Fruit fly (Drosophila melanogaster) whole organism: ENCODE data around the gene bun.

ENCODE experiments used
- Dll ChIP-seq: fragments of >200 bp; optimal IDR thresholded peaks from 2 replicates; lab custom pipeline; 2017
- EcR ChIP-seq, 2 experiments: fragments of >200 bp; optimal IDR thresholded peaks; 2 replicates each; lab custom pipeline; 2017; ENCODE audit warnings: missing biosample characterization in 2 of 2, missing genetic modification characterization in 2 of 2, missing genetic modification reagents in 2 of 2
- pan ChIP-seq: fragments of >200 bp; optimal IDR thresholded peaks from 2 replicates; lab custom pipeline; 2017

dm6 chr2L:12473583-12473982 is 72.8 kb downstream of the bun start:
- TF ChIP-seq EcR (GFP tag; optimal IDR thresholded peaks at IDR 0.05; lab: Kevin White, UChicago): no peak
- no peak for TF ChIP-seq Dll
- TF ChIP-seq pan (lab: Kevin White, UChicago): no peak
